Worm (Caenorhabditis elegans) whole organism, L4/young adult: ENCODE results near the gene Y51H7C.13.

ENCODE experiments used
- W03F9.2 ChIP-seq: fragments of 150-350 bp; optimal IDR thresholded peaks from 2 replicates; lab custom pipeline; 2014; ENCODE audit warnings: missing biosample characterization, missing genetic modification characterization
- dao-5 ChIP-seq: sonication (generic microtip); optimal IDR thresholded peaks from 2 replicates; lab custom pipeline; 2016; ENCODE audit warnings: missing genotype, missing genetic modification characterization, moderate library complexity, missing compliant biosample characterization
- him-1 ChIP-seq: sonication (generic microtip); optimal IDR thresholded peaks from 2 replicates; lab custom pipeline; 2016; ENCODE audit warnings: missing genotype, missing genetic modification reagents, missing genetic modification characterization, missing compliant biosample characterization

Y51H7C.13 gene

DNA sequence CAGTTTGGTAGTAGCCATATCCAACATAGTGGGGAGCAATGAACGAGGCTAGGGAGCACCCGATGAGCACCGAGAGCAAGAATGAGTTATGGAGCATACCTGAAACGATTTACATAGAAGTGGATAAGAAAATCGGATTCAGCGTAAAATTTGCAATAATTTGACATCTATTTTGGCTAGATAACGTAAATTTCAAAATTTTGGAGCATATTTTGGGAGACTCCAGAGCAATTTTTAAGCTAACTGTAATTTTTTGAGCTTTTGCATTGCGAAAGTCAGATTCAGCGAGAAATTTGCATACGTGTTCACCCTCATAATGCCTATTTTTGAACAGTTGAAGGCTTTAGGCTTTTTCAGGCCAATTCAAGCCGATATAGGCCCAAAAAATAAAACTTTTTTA, at the start of gene Y51H7C.13:
Gene Y51H7C.13, minus strand, starts transcription at position 101 of the 400 bp plus-strand sequence.
- no peak for TF ChIP-seq dao-5 (tag; lab: Kevin White, UChicago)

DNA sequence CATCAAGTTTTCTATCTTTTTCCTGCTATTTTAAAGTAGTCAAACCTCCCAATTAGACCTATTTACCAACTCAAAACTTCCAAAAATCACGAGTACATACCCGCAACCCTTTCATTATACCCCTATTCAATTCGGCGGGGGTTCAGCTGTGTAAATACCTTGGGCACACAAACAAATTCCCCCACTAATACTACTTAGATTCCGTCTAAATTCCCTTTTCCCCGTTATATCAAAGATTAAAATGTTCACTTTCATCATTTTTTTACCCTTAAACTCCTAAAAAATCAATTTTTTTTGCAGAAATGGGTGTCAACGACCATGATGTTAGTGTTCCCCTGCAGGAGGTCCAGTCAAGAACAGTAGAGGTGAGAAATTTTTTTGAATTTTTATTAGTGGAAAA, 37.9 kb upstream of the Y51H7C.13 start, which contains the start of gene fdgt-1:
Gene fdgt-1, plus strand, starts transcription at position 301 of the 400 bp plus-strand sequence.
- TF ChIP-seq dao-5 (tag; lab: Kevin White, UChicago) (no peak), him-1 (tag; lab: Kevin White, UChicago) (no peak), W03F9.2 (tag; lab: Kevin White, UChicago) (no peak)

DNA sequence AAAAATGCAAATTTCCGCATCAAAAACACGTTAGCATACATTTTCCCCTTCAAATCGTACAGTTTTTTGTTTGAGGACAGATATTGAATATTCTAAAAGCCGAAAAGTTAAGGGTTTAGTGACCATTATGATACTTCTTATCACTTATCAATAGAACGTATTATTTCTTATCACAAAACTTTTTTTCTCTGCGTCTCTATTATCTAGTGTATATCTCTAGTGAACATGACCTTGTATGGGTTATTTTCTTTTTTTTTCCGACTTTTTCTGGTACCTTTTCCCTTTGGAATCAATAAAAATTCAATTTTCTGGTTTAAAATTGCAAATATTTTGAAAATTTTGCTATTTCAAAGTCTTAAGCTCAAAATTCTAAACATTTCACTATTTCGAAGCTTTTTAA, 37.3 kb upstream of the Y51H7C.13 start:
- TF ChIP-seq dao-5 (tag; lab: Kevin White, UChicago): no peak
- TF ChIP-seq W03F9.2 (tag; lab: Kevin White, UChicago): no peak
- no peak for TF ChIP-seq him-1 (tag; lab: Kevin White, UChicago)

DNA sequence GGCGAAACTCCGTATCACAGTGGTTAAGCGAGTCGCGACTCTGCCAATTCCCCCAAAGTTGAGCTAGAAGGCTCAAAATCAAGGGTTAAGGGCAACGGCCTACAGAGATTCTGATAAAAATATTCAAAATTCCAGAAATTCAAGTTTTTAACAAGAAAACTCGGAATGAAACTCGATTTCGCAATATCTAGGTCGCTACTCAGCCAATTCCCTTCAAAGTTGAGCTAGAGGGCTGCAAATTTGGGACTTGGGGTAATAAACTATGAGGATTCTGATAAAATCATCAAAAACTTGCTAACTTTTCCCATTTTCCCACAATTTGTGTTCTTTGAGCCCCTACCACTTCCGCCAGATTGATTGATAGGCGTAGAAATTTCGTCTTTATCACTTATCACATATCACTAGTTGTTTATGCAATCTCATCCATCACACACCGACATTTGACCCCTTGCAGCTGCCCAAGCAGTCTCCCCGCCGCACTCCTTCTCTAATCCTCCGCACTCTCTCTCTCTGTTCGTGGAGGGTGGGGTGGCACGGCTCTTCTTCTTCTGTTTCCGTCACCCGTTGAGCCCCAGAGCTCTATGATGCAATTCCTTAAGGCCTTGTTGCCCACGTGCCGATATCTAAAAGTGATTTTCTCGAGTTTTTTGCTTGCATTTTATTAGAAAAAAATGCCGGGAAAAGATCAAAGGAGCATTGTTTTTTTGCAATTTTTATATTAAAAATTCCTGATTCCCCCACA, 35.4 kb upstream of the Y51H7C.13 start:
- TF ChIP-seq him-1 (tag; lab: Kevin White, UChicago): no peak
- no peak for TF ChIP-seq W03F9.2 (tag; lab: Kevin White, UChicago)
- TF ChIP-seq dao-5 (tag; lab: Kevin White, UChicago): no peak

DNA sequence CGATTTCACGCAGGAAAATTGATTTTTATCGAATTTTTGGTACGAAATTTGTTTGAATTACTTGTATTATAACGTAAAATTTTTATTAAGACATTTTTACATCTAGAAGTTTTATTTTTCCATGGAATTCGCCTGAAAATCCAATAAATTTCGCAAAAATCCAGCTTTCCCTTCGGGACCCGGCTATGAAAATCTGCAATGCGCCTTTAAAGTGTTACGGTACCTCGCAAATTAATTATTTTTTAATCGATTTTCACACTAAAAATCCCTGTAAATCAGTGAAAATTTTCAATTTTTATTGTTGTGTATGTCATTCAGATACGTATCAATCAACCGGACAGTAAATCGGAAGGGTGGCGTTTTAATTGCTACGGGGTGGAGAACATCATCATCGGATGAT, 34.6 kb upstream of the Y51H7C.13 start:
- TF ChIP-seq dao-5 (tag; lab: Kevin White, UChicago) (no peak), W03F9.2 (tag; lab: Kevin White, UChicago) (no peak), him-1 (tag; lab: Kevin White, UChicago) (no peak)

DNA sequence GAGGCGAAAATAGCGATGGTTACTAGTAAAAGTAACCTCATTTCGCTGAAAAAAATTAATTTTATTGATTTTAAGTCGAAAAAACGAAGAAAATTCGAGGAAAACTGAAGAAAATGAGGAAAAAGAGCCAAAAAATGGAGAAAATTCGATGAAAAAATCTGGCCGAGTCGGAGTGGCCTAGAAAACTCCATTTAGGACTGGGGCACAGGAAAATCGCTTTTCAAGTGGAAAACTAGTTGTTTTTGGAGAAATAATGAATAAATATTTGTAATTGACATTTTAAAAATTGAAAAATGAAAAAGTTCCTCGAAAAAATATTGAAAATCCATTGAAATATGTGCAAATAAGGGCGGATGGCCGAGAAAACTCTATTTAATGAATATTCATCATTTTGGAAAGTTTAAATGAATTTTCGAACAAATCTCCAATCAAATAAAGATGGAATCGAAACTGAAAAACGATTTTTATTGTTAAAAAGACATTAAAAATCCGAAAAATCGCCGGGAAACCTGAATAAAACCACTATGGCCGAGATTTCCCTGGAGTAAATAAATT, 34.0 kb upstream of the Y51H7C.13 start, which contains the start of gene emc-1:
Gene emc-1, minus strand, starts transcription at position 45 of the 555 bp plus-strand sequence.
- TF ChIP-seq W03F9.2 (tag; lab: Kevin White, UChicago): no peak
- TF ChIP-seq dao-5 (tag; lab: Kevin White, UChicago): no peak
- no peak for TF ChIP-seq him-1 (tag; lab: Kevin White, UChicago)

DNA sequence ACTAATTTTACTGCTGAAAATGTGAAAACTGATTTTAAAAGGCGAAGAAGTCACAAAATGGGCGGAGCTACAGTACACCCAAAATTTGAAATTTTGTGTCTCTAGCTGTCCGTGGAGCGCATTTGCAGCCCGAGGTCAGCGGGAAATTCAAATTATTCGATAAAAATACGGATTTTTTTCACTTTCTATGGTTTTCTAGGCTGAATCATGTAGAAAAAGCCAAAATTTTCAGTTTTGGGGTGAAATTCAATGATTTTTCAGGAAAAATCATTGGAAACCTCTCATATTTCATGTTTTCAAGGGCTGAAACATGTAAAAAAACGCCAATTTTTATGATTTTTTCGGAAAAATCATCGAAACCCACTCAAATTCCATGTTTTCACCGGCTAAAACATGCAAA, 24.5 kb upstream of the Y51H7C.13 start:
- TF ChIP-seq him-1 (tag; lab: Kevin White, UChicago): no peak
- TF ChIP-seq dao-5 (tag; lab: Kevin White, UChicago): no peak
- no peak for TF ChIP-seq W03F9.2 (tag; lab: Kevin White, UChicago)

DNA sequence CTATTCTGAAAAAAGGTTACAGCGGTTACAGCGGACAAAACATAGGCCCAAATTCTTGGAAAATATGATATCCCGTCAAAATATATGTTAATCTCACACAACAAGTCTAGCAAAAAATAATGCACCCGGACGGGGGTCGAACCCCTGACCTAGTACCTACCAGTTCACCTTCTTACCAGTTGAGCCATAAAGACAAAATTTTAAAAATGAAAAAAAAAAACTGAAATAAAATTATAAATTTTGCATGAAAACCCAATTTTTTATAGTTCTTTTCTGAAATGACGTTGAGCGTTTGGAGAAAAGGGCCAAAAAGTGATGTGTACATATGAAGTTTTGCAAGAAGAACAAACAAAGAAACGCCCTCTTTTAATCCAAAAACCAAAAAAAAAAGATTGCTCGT, 16.1 kb upstream of the Y51H7C.13 start:
- TF ChIP-seq W03F9.2 (tag; lab: Kevin White, UChicago): no peak
- no peak for TF ChIP-seq dao-5 (tag; lab: Kevin White, UChicago)
- TF ChIP-seq him-1 (tag; lab: Kevin White, UChicago): no peak

DNA sequence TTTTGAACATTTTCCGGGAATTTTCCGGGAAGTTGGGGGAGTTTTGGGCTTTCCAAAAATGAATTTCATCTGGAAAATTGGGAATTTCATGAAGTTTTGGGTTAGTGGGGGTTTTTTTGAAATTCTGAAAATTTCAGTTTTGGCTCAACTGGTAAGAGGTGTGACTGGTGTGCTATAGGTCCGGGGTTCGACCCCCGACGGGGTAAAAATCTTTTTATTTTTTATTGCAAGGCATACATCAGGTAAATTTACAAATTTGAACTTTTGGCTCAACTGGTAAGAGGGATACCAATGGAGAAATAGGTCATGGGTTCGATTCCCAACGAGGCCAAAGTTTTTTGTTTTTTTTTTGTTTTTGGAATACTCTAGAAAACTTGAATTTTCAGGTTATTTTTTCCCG, 15.3 kb upstream of the Y51H7C.13 start:
- TF ChIP-seq W03F9.2 (tag; lab: Kevin White, UChicago) (no peak), dao-5 (tag; lab: Kevin White, UChicago) (no peak), him-1 (tag; lab: Kevin White, UChicago) (no peak)

DNA sequence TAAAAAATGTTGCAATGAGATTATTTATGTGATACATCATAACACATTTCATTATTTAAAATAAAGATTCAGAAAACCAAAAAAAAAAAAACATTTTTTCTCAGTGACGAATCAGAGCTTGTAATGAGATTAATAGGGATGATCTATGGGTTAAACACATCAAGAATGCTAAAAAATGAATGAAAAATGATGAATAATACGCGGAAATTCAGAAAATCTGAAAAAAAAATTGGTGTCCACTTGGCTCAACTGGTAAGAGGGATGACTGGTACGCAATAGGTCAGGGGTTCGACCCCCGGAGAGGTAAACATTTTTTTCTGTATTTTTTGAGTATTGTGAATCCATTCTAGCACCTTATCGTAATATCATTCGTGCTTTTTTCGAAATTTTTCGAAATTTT, 12.2 kb upstream of the Y51H7C.13 start:
- TF ChIP-seq dao-5 (tag; lab: Kevin White, UChicago) (no peak), W03F9.2 (tag; lab: Kevin White, UChicago) (no peak), him-1 (tag; lab: Kevin White, UChicago) (no peak)

DNA sequence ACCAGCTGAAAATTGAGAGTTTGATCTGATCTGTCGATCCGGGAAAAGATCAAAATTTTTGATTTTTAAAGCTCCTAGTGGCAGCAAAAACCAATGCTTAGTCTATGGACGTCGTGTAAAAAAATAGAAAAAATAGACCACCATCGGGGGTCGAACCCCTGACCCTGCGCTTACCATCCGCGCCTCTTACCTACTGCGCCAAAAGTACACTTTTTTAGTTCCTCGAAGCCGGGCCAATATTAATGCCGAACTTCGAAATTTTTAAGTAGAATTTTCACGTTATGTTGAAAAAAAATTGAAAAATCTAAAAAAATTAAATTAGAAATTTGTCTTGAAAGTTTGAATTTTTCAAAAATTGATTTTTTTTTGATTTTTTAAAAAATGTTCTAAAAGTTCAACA, 11.6 kb upstream of the Y51H7C.13 start:
- TF ChIP-seq dao-5 (tag; lab: Kevin White, UChicago) (no peak), him-1 (tag; lab: Kevin White, UChicago) (no peak), W03F9.2 (tag; lab: Kevin White, UChicago) (no peak)

DNA sequence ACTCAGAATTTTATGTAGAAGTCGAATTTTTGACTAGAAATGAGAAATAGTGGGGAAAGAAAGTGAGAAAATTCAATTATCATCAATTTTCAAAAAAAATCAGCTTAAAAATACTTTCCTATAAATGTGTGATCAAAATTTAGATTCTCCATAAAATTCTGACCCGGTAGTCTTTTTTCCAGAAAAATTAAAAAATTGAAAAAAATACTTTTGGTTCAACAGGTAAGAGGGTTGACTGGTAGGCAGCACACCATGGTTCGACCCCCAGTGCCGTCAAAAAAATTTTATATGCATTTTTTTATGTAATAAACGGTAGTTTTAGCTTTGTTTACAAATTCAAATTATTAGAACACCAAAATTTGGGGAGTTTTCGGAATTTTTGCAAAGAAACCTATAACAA, 10.9 kb upstream of the Y51H7C.13 start:
- TF ChIP-seq W03F9.2 (tag; lab: Kevin White, UChicago): no peak

DNA sequence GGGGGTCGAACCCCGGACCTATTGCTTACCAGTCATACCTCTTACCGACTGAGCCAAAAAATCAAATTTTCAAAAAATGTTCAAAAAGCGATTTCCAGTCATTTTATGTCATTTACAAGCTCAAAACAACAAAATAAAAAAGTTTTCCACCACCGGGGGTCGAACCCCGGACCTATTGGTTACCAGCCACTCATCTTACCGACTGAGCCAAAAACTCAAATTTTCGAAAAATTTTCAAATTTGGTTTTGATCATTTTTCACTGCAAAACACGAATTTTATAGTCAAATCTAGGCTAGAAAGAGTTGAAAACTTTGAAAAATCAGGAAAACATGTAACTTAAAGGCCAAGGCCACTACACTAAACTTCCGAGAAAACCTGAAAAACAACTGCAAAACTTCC, 9.7 kb upstream of the Y51H7C.13 start:
- TF ChIP-seq W03F9.2 (tag; lab: Kevin White, UChicago): no peak
- no peak for TF ChIP-seq dao-5 (tag; lab: Kevin White, UChicago)
- TF ChIP-seq him-1 (tag; lab: Kevin White, UChicago): no peak

DNA sequence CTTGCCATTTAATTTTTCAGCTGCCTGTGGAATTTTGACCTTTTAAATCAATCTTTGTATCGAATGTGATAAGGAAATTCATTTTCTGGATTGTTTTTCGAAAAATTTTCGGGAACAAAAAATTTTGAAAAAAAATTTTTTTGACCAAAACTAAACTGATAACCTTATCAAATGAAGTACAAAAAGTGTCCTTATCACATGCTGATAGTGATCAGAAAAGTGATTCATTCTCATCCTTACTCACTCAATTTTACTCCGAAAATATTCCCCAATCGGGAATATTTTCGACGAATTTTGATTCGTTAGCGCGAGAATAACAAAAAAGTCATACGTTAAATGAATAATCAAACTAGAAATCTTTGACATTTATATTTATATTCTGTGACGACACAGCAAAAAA, 9.0 kb upstream of the Y51H7C.13 start:
- TF ChIP-seq W03F9.2 (tag; lab: Kevin White, UChicago) (no peak), him-1 (tag; lab: Kevin White, UChicago) (no peak), dao-5 (tag; lab: Kevin White, UChicago) (no peak)
